Worm (Caenorhabditis elegans) whole organism, midembryonic: ENCODE measurements around the gene vit-6.

Experiments
- T22C8.4 ChIP-seq: fragments of 200-800 bp; sonication (Bioruptor generic); IDR thresholded peaks from 2 replicates; pipeline ENCODE4 v1.3.6; 2022; ENCODE audit warnings: missing genetic modification characterization, missing compliant biosample characterization
- cog-1 ChIP-seq: sonication (generic microtip); optimal IDR thresholded peaks from 2 replicates; lab custom pipeline; 2016; ENCODE audit warnings: missing genetic modification characterization, missing compliant biosample characterization
- flt-1 ChIP-seq: fragments of 200-800 bp; sonication (Bioruptor generic); IDR thresholded peaks from 2 replicates; pipeline ENCODE4 v1.3.6; 2022; ENCODE audit warnings: missing genetic modification characterization, missing compliant biosample characterization
- klf-2 ChIP-seq: fragments of 200-800 bp; sonication (Bioruptor generic); conservative IDR thresholded peaks from 2 replicates; pipeline ENCODE4 v1.3.6; 2022; ENCODE audit warnings: missing genetic modification reagents, missing genetic modification characterization, missing compliant biosample characterization
- med-1 ChIP-seq: sonication (generic microtip); optimal IDR thresholded peaks from 2 replicates; lab custom pipeline; 2017; ENCODE audit warnings: missing genetic modification characterization, mild to moderate bottlenecking, missing compliant biosample characterization, antibody characterized with exemption, missing genetic modification reagents; ENCODE audit not compliant: insufficient read depth
- ref-1 ChIP-seq: fragments of 200-800 bp; sonication (Bioruptor generic); conservative IDR thresholded peaks from 2 replicates; pipeline ENCODE4 v1.3.6; 2022; ENCODE audit warnings: missing genetic modification reagents, missing genetic modification characterization, missing compliant biosample characterization
- tab-1 ChIP-seq: fragments of 200-800 bp; sonication (Bioruptor generic); IDR thresholded peaks from 2 replicates; pipeline ENCODE4 v1.3.6; 2022; ENCODE audit warnings: missing genetic modification characterization, missing compliant biosample characterization
- ztf-23 ChIP-seq: fragments of 200-800 bp; sonication (Bioruptor generic); IDR thresholded peaks from 2 replicates; pipeline ENCODE4 v1.3.6; 2022; ENCODE audit warnings: missing genetic modification reagents, missing genetic modification characterization, missing compliant biosample characterization
- ztf-29 ChIP-seq: fragments of 200-800 bp; sonication (Bioruptor generic); IDR thresholded peaks from 2 replicates; pipeline ENCODE4 v1.3.6; 2022; ENCODE audit warnings: missing genetic modification reagents, missing genetic modification characterization, missing compliant biosample characterization

ce11 chrIV:8294650-8295049, 33.7 kb downstream of the vit-6 start, which contains the start of gene tbce-1:
- TF ChIP-seq flt-1 (GFP tag; lab: Robert Waterston, UW) (no peak), ztf-23 (no peak), ref-1 (GFP tag; lab: Robert Waterston, UW) (no peak), cog-1 (tag; lab: Kevin White, UChicago) (no peak), med-1 (GFP tag; lab: Kevin White, UChicago) (no peak), klf-2 (GFP tag; lab: Robert Waterston, UW) (no peak), T22C8.4 (no peak), ztf-29 (GFP tag; lab: Robert Waterston, UW) (no peak), tab-1 (GFP tag; lab: Robert Waterston, UW) (no peak)
